Worm (Caenorhabditis elegans) whole organism, L1 larva: Measurements from ENCODE around the gene T19H12.2.
"Not testable (repeated sequence)": the region's sequence is repeated elsewhere in the genome, so short reads cannot be mapped to it uniquely, and the experiment has no call there.

Source experiments
- aha-1 ChIP-seq: fragments of 150-350 bp; optimal IDR thresholded peaks from 2 replicates; lab custom pipeline; 2014; ENCODE audit warnings: missing biosample characterization, missing genetic modification characterization
- efl-1 ChIP-seq, 4 experiments: fragments of 150-350 bp; optimal IDR thresholded peaks in 3 of 4; peaks in 1 of 4; 1 replicate in 1 of 4; 2 replicates in 3 of 4; lab custom pipeline; 2014; ENCODE audit warnings: missing biosample characterization in 2 of 4, missing genetic modification characterization in 2 of 4, missing genetic modification reagents in 2 of 4
- efl-3 ChIP-seq: fragments of 200-800 bp; sonication (Bioruptor generic); optimal IDR thresholded peaks from 2 replicates; lab custom pipeline; 2018; ENCODE audit warnings: mild to moderate bottlenecking, missing genetic modification characterization, missing compliant biosample characterization
- jun-1 ChIP-seq: fragments of 150-350 bp; optimal IDR thresholded peaks from 2 replicates; lab custom pipeline; 2014; ENCODE audit warnings: missing biosample characterization, missing genetic modification reagents, missing genetic modification characterization
- lin-39 ChIP-seq: fragments of 150-350 bp; optimal IDR thresholded peaks from 2 replicates; lab custom pipeline; 2014; ENCODE audit warnings: missing biosample characterization, missing genetic modification reagents, missing genetic modification characterization
- mep-1 ChIP-seq: fragments of 150-350 bp; optimal IDR thresholded peaks from 2 replicates; lab custom pipeline; 2014; ENCODE audit warnings: missing biosample characterization, missing genetic modification characterization
- nhr-11 ChIP-seq: fragments of 150-350 bp; optimal IDR thresholded peaks from 2 replicates; lab custom pipeline; 2014; ENCODE audit warnings: missing biosample characterization, missing genetic modification characterization
- nhr-77 ChIP-seq: fragments of 150-350 bp; optimal IDR thresholded peaks from 2 replicates; lab custom pipeline; 2014; ENCODE audit warnings: missing biosample characterization, missing genetic modification characterization
- snpc-4 ChIP-seq: fragments of 150-350 bp; optimal IDR thresholded peaks from 2 replicates; lab custom pipeline; 2014; ENCODE audit warnings: missing biosample characterization, missing genetic modification characterization
- ztf-4 ChIP-seq: fragments of 150-350 bp; optimal IDR thresholded peaks from 2 replicates; lab custom pipeline; 2014; ENCODE audit warnings: missing biosample characterization, missing genetic modification characterization

DNA sequence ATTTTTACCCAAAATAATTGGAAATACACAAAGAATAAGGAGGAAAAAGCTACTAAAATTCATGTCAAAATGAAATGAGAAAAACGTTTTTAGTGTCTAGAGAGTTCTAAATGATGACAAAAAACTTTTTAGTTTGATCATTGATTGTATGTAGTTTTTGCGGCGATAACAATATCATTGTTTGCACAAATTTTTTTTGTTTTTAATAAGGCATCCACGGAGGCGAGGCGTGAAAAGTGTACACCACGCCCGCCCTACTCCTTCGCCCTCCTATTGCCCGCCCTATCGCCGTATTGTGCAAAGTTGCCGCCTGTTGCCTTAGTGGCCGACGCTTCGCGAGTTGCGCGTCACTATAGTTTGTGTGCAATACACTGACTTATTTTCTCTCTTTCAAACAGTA, 9.8 kb downstream of the T19H12.2 start, which contains the start of gene ugt-10:
- not testable (repeated sequence) for TF ChIP-seq efl-1 (optimal IDR thresholded peaks at IDR 0.05; lab: Kevin White, UChicago); efl-1 (GFP tag; optimal IDR thresholded peaks at IDR 0.05 in 1 of 2; lab: Kevin White, UChicago); snpc-4; lin-39 (tag; lab: Kevin White, UChicago); mep-1 (tag; lab: Kevin White, UChicago); efl-3 (GFP tag; lab: Kevin White, UChicago); nhr-11 (tag; lab: Kevin White, UChicago); jun-1 (tag; lab: Kevin White, UChicago); aha-1 (tag; lab: Kevin White, UChicago); ztf-4 (tag; lab: Kevin White, UChicago); nhr-77 (tag; lab: Kevin White, UChicago)
